Fruit fly (Drosophila melanogaster) whole organism, embryonic: ENCODE data around the gene CG33235.

ENCODE experiments used
- CG10147 ChIP-seq: fragments of 200-800 bp; sonication (Bioruptor generic); optimal IDR thresholded peaks from 2 replicates; lab custom pipeline; 2019; ENCODE audit warnings: missing biosample characterization, mild to moderate bottlenecking, missing genetic modification characterization, moderate library complexity
- CG10267 ChIP-seq: fragments of 200-800 bp; sonication (Bioruptor generic); optimal IDR thresholded peaks from 2 replicates; lab custom pipeline; 2018; ENCODE audit warnings: missing biosample characterization, mild to moderate bottlenecking, missing genetic modification characterization, moderate library complexity
- CG10959 ChIP-seq: fragments of 200-800 bp; sonication (Bioruptor generic); IDR thresholded peaks from 2 replicates; pipeline ENCODE4 v1.3.6; 2022; ENCODE audit warnings: missing biosample characterization, missing genetic modification characterization
- CG11695 ChIP-seq: fragments of 200-800 bp; sonication (Bioruptor generic); IDR thresholded peaks from 3 replicates; pipeline ENCODE4 v1.3.6; 2022; ENCODE audit warnings: missing biosample characterization, missing genetic modification characterization
- CG11696 ChIP-seq: fragments of 200-800 bp; sonication (Bioruptor generic); IDR thresholded peaks from 2 replicates; pipeline ENCODE4 v1.3.6; 2022; ENCODE audit warnings: missing biosample characterization, missing genetic modification characterization
- CG13123 ChIP-seq: fragments of 200-800 bp; sonication (Bioruptor generic); optimal IDR thresholded peaks from 2 replicates; lab custom pipeline; 2016; ENCODE audit warnings: missing biosample characterization, missing genetic modification characterization
- CG13296 ChIP-seq: fragments of 200-800 bp; sonication (Bioruptor generic); optimal IDR thresholded peaks from 3 replicates; lab custom pipeline; 2018; ENCODE audit warnings: missing biosample characterization, mild to moderate bottlenecking, missing genetic modification characterization
- CG15269 ChIP-seq: fragments of 200-800 bp; sonication (Bioruptor generic); optimal IDR thresholded peaks from 2 replicates; lab custom pipeline; 2018; ENCODE audit warnings: missing biosample characterization, mild to moderate bottlenecking, missing genetic modification characterization, moderate library complexity
- CG1602 ChIP-seq: fragments of 200-800 bp; sonication (Bioruptor generic); optimal IDR thresholded peaks from 3 replicates; lab custom pipeline; 2016; ENCODE audit warnings: missing biosample characterization, missing genetic modification characterization
- CG1647 ChIP-seq: fragments of 200-800 bp; sonication (Bioruptor generic); optimal IDR thresholded peaks from 3 replicates; lab custom pipeline; 2016; ENCODE audit warnings: missing biosample characterization, missing genetic modification characterization
- CG17829 ChIP-seq: fragments of 200-800 bp; optimal IDR thresholded peaks from 2 replicates; lab custom pipeline; 2019; ENCODE audit warnings: missing biosample characterization, mild to moderate bottlenecking, missing genetic modification characterization, moderate library complexity
- CG18599 ChIP-seq: fragments of 200-800 bp; sonication (Bioruptor generic); optimal IDR thresholded peaks from 3 replicates; lab custom pipeline; 2017; ENCODE audit warnings: missing biosample characterization, missing genetic modification characterization, mild to moderate bottlenecking, moderate library complexity, missing genetic modification reagents
- CG2712 ChIP-seq: fragments of 200-800 bp; optimal IDR thresholded peaks from 3 replicates; lab custom pipeline; 2019; ENCODE audit warnings: missing biosample characterization, mild to moderate bottlenecking, missing genetic modification characterization, moderate library complexity
- CG2875 ChIP-seq: fragments of 200-800 bp; sonication (Bioruptor generic); optimal IDR thresholded peaks from 2 replicates; lab custom pipeline; 2017; ENCODE audit warnings: missing biosample characterization, mild to moderate bottlenecking, missing genetic modification characterization, missing genetic modification reagents
- CG32772 ChIP-seq: fragments of 200-800 bp; sonication (Bioruptor generic); IDR thresholded peaks from 2 replicates; pipeline ENCODE4 v1.3.6; 2022; ENCODE audit warnings: missing biosample characterization, missing genetic modification characterization
- CG3407 ChIP-seq: fragments of 200-800 bp; sonication (Bioruptor generic); optimal IDR thresholded peaks from 2 replicates; lab custom pipeline; 2018; ENCODE audit warnings: missing biosample characterization, mild to moderate bottlenecking, missing genetic modification characterization
- CG6272 ChIP-seq: fragments of 200-800 bp; sonication (Bioruptor generic); IDR thresholded peaks from 2 replicates; pipeline ENCODE4 v1.3.6; 2022; ENCODE audit warnings: missing biosample characterization, missing genetic modification characterization
- CG6683 ChIP-seq: fragments of 200-800 bp; sonication (Bioruptor generic); optimal IDR thresholded peaks from 2 replicates; lab custom pipeline; 2017; ENCODE audit warnings: missing biosample characterization, mild to moderate bottlenecking, missing genetic modification characterization, missing genetic modification reagents
- CG8478 ChIP-seq: fragments of >200 bp; optimal IDR thresholded peaks from 2 replicates; lab custom pipeline; 2018
- CHES-1-like ChIP-seq: fragments of 200-800 bp; sonication (Bioruptor generic); optimal IDR thresholded peaks from 2 replicates; lab custom pipeline; 2016; ENCODE audit warnings: missing biosample characterization, missing genetic modification characterization
- Dip3 ChIP-seq: fragments of 200-800 bp; sonication (Bioruptor generic); optimal IDR thresholded peaks from 3 replicates; lab custom pipeline; 2016; ENCODE audit warnings: missing biosample characterization, missing genetic modification characterization
- Ets65A ChIP-seq: fragments of 200-800 bp; sonication (Bioruptor generic); peaks from one replicate; lab custom pipeline; 2016; ENCODE audit warnings: missing biosample characterization, missing genetic modification characterization
- Gsc ChIP-seq: fragments of 200-800 bp; sonication (Bioruptor generic); IDR thresholded peaks from 2 replicates; pipeline ENCODE4 v1.3.6; 2022; ENCODE audit warnings: missing biosample characterization, missing genetic modification characterization
- Gug ChIP-seq: fragments of 200-800 bp; sonication (Bioruptor generic); IDR thresholded peaks from 4 replicates; pipeline ENCODE4 v1.3.6; 2022; ENCODE audit warnings: missing biosample characterization, missing genetic modification characterization
- Med ChIP-seq: fragments of 200-800 bp; sonication (Bioruptor generic); peaks from one replicate; lab custom pipeline; 2016; ENCODE audit warnings: missing biosample characterization, missing genetic modification characterization, mild to moderate bottlenecking, inconsistent platforms, moderate library complexity
- Mes4 ChIP-seq: fragments of 200-800 bp; sonication (Bioruptor generic); optimal IDR thresholded peaks from 2 replicates; lab custom pipeline; 2016; ENCODE audit warnings: missing biosample characterization, missing genetic modification characterization
- NfI ChIP-seq: fragments of 200-800 bp; sonication (Bioruptor generic); optimal IDR thresholded peaks from 3 replicates; lab custom pipeline; 2018; ENCODE audit warnings: missing biosample characterization, mild to moderate bottlenecking, missing genetic modification characterization, moderate library complexity
- Poxn ChIP-seq: fragments of 200-800 bp; sonication (Bioruptor generic); IDR thresholded peaks from 2 replicates; pipeline ENCODE4 v1.3.6; 2022; ENCODE audit warnings: missing biosample characterization, missing genetic modification characterization
- Rx ChIP-seq: fragments of 200-800 bp; sonication (Bioruptor generic); IDR thresholded peaks from 2 replicates; pipeline ENCODE4 v1.3.6; 2022; ENCODE audit warnings: missing biosample characterization, missing genetic modification characterization
- Six4 ChIP-seq: fragments of 200-800 bp; sonication (Bioruptor generic); optimal IDR thresholded peaks from 2 replicates; lab custom pipeline; 2016; ENCODE audit warnings: missing biosample characterization, missing genetic modification characterization
- Sox102F ChIP-seq: fragments of 200-800 bp; sonication (Bioruptor generic); optimal IDR thresholded peaks from 2 replicates; lab custom pipeline; 2018; ENCODE audit warnings: missing biosample characterization, mild to moderate bottlenecking, missing genetic modification characterization, moderate library complexity
- Spps ChIP-seq: fragments of 200-800 bp; sonication (Bioruptor generic); optimal IDR thresholded peaks from 2 replicates; lab custom pipeline; 2018; ENCODE audit warnings: missing biosample characterization, mild to moderate bottlenecking, missing genetic modification characterization
- Sry-β ChIP-seq: fragments of 200-800 bp; sonication (Bioruptor generic); optimal IDR thresholded peaks from 2 replicates; lab custom pipeline; 2018; ENCODE audit warnings: missing biosample characterization, mild to moderate bottlenecking, missing genetic modification characterization, moderate library complexity
- abd-A ChIP-seq: fragments of 200-800 bp; sonication (Bioruptor generic); optimal IDR thresholded peaks from 3 replicates; lab custom pipeline; 2019; ENCODE audit warnings: missing biosample characterization, mild to moderate bottlenecking, missing genetic modification characterization, moderate library complexity
- amos ChIP-seq: fragments of 200-800 bp; sonication (Bioruptor generic); IDR thresholded peaks from 2 replicates; pipeline ENCODE4 v1.3.6; 2022; ENCODE audit warnings: missing biosample characterization, missing genetic modification characterization; ENCODE audit not compliant: partially characterized antibody
- chn ChIP-seq: fragments of 200-800 bp; sonication (Bioruptor generic); optimal IDR thresholded peaks from 2 replicates; lab custom pipeline; 2016; ENCODE audit warnings: missing biosample characterization, missing genetic modification characterization
- da ChIP-seq: fragments of 200-800 bp; sonication (Bioruptor generic); optimal IDR thresholded peaks from 2 replicates; lab custom pipeline; 2016; ENCODE audit warnings: missing biosample characterization, missing genetic modification characterization
- emc ChIP-seq: fragments of 200-800 bp; sonication (Bioruptor generic); optimal IDR thresholded peaks from 2 replicates; lab custom pipeline; 2016; ENCODE audit warnings: missing biosample characterization, missing genetic modification characterization
- esg ChIP-seq: fragments of 200-800 bp; sonication (Bioruptor generic); conservative IDR thresholded peaks from 2 replicates; pipeline ENCODE4 v1.3.6; 2022; ENCODE audit warnings: missing biosample characterization, missing genetic modification characterization
- exex ChIP-seq: fragments of 200-800 bp; sonication (Bioruptor generic); optimal IDR thresholded peaks from 4 replicates; lab custom pipeline; 2018; ENCODE audit warnings: missing biosample characterization, mild to moderate bottlenecking, missing genetic modification characterization, moderate library complexity
- fd3F ChIP-seq: fragments of 200-800 bp; sonication (Bioruptor generic); optimal IDR thresholded peaks from 2 replicates; lab custom pipeline; 2018; ENCODE audit warnings: missing biosample characterization, mild to moderate bottlenecking, missing genetic modification characterization, moderate library complexity
- hkb ChIP-seq, 2 experiments: fragments of 200-800 bp in 1 of 2; fragments of >200 bp in 1 of 2; sonication (Bioruptor generic) in 1 of 2; IDR thresholded peaks in 1 of 2; optimal IDR thresholded peaks in 1 of 2; 2 replicates each; pipeline versions ENCODE4 v1.3.6 to Lab custom; 2017 to 2022; ENCODE audit warnings: missing biosample characterization in 1 of 2, missing genetic modification characterization in 1 of 2
- mam ChIP-seq: fragments of 200-800 bp; sonication (Bioruptor generic); optimal IDR thresholded peaks from 3 replicates; lab custom pipeline; 2016; ENCODE audit warnings: missing biosample characterization, missing genetic modification characterization
- p53 ChIP-seq: fragments of 200-800 bp; sonication (Bioruptor generic); optimal IDR thresholded peaks from 2 replicates; lab custom pipeline; 2016; ENCODE audit warnings: missing biosample characterization, missing genetic modification characterization
- scrt ChIP-seq: fragments of 200-800 bp; sonication (Bioruptor generic); optimal IDR thresholded peaks from 2 replicates; lab custom pipeline; 2018; ENCODE audit warnings: missing biosample characterization, mild to moderate bottlenecking, missing genetic modification characterization, moderate library complexity
- sens ChIP-seq: fragments of 200-800 bp; sonication (Bioruptor generic); peaks from one replicate; lab custom pipeline; 2016; ENCODE audit warnings: missing biosample characterization, missing genetic modification characterization
- so ChIP-seq: fragments of 200-800 bp; sonication (Bioruptor generic); IDR thresholded peaks from 3 replicates; pipeline ENCODE4 v1.3.6; 2022; ENCODE audit warnings: missing biosample characterization, missing genetic modification characterization
- ssp ChIP-seq: fragments of 200-800 bp; sonication (Bioruptor generic); IDR thresholded peaks from 2 replicates; pipeline ENCODE4 v1.3.6; 2022; ENCODE audit warnings: missing biosample characterization, missing genetic modification characterization
- stc ChIP-seq: fragments of 200-800 bp; sonication (Bioruptor generic); IDR thresholded peaks from 2 replicates; pipeline ENCODE4 v1.3.6; 2022; ENCODE audit warnings: missing biosample characterization, missing genetic modification characterization
- z ChIP-seq: fragments of 200-800 bp; sonication (Bioruptor generic); IDR thresholded peaks from 3 replicates; pipeline ENCODE4 v1.3.6; 2022; ENCODE audit warnings: missing biosample characterization, missing genetic modification characterization

The CG33235 gene

dm6 chrX:11494731-11495277, 3.4 kb upstream of the CG33235 start (continued):
- TF ChIP-seq CG1647 (GFP tag; lab: Kevin White, UChicago) (peak; percentile 27), Rx (GFP tag; lab: Robert Waterston, UW) (peak; percentile 27; the same call in 1 of the 2 replicates), emc (GFP tag; lab: Kevin White, UChicago) (no peak), Med (GFP tag; lab: Kevin White, UChicago) (peak; percentile 87), exex (tag; lab: Kevin White, UChicago) (no peak), z (GFP tag; lab: Robert Waterston, UW) (no peak), Sry-β (GFP tag; lab: Kevin White, UChicago) (peak; percentile 19), p53 (GFP tag; lab: Kevin White, UChicago) (no peak), stc (GFP tag; lab: Robert Waterston, UW) (no peak), CG13296 (GFP tag; lab: Kevin White, UChicago) (no peak), Poxn (GFP tag; lab: Robert Waterston, UW) (no peak), Ets65A (GFP tag; lab: Kevin White, UChicago) (peak; percentile 92), CG6272 (no peak), Six4 (peak; percentile 60), CG3407 (GFP tag; lab: Kevin White, UChicago) (peak; percentile 64), CG32772 (GFP tag; lab: Robert Waterston, UW) (peak; percentile 72), CG13123 (GFP tag; lab: Kevin White, UChicago) (peak; percentile 53), CG8478 (no peak), fd3F (GFP tag; lab: Kevin White, UChicago) (no peak), abd-A (tag; lab: Kevin White, UChicago) (no peak), CG6683 (no peak), hkb (optimal IDR thresholded peaks at IDR 0.05; lab: Kevin White, UChicago) (no peak), hkb (GFP tag; IDR thresholded peaks at IDR 0.05; lab: Robert Waterston, UW) (peak; percentile 55; the same call in 1 of the 2 replicates), CG10267 (tag; lab: Kevin White, UChicago) (peak; percentile 76), NfI (peak; percentile 60), CG2875 (GFP tag; lab: Kevin White, UChicago) (peak; percentile 80), Gug (GFP tag; lab: Robert Waterston, UW) (peak; percentile 48; the same call in 2 of the 4 replicates), CG10959 (GFP tag; lab: Robert Waterston, UW) (peak; percentile 59), CHES-1-like (GFP tag; lab: Kevin White, UChicago) (peak; percentile 67), amos (GFP tag; lab: Robert Waterston, UW) (no peak), CG10147 (GFP tag; lab: Kevin White, UChicago) (peak; percentile 20), ssp (GFP tag; lab: Robert Waterston, UW) (0 out of 2 replicates have a peak, but pooled peaks have one; percentile 43), CG1602 (GFP tag; lab: Kevin White, UChicago) (peak; percentile 70), so (GFP tag; lab: Robert Waterston, UW) (peak; percentile 8; the same call in 1 of the 3 replicates), Dip3 (GFP tag; lab: Kevin White, UChicago) (peak; percentile 26), CG11695 (GFP tag; lab: Robert Waterston, UW) (0 out of 3 replicates have a peak, but pooled peaks have one; percentile 48), CG18599 (GFP tag; lab: Kevin White, UChicago) (peak; percentile 55), CG17829 (tag; lab: Kevin White, UChicago) (peak; percentile 81), Sox102F (GFP tag; lab: Kevin White, UChicago) (peak; percentile 73), scrt (GFP tag; lab: Kevin White, UChicago) (no peak), mam (GFP tag; lab: Kevin White, UChicago) (peak; percentile 30), da (GFP tag; lab: Kevin White, UChicago) (no peak), esg (GFP tag; lab: Robert Waterston, UW) (peak; percentile 55), Mes4 (peak; percentile 74), chn (GFP tag; lab: Kevin White, UChicago) (peak; percentile 75), sens (GFP tag; lab: Kevin White, UChicago) (peak; percentile 98), CG2712 (peak; percentile 88), CG15269 (tag; lab: Kevin White, UChicago) (peak; percentile 36), Spps (peak; percentile 75), CG11696 (GFP tag; lab: Robert Waterston, UW) (no peak), Gsc (GFP tag; lab: Robert Waterston, UW) (no peak; the same call in 1 of the 2 replicates)
